Worm (Caenorhabditis elegans) whole organism, L4 larva: ENCODE results near the gene gbh-1.
A peak's percentile ranks its signal among the peaks of the same experiment; 100 is the strongest.

Source experiments
- F10B5.3 ChIP-seq: sonication (generic microtip); optimal IDR thresholded peaks from 2 replicates; lab custom pipeline; 2016; ENCODE audit warnings: mild to moderate bottlenecking, missing genetic modification characterization, missing compliant biosample characterization
- Y48G9A.11 ChIP-seq: fragments of 200-800 bp; sonication (Bioruptor generic); IDR thresholded peaks from 2 replicates; pipeline ENCODE4 v1.3.6; 2022; ENCODE audit warnings: missing genetic modification reagents, missing genetic modification characterization, missing compliant biosample characterization
- ama-1 ChIP-seq: fragments of 150-350 bp; optimal IDR thresholded peaks from 2 replicates; lab custom pipeline; 2014; ENCODE audit warnings: inconsistent platforms, mixed read lengths
- pqm-1 ChIP-seq: sonication (generic microtip); optimal IDR thresholded peaks from 2 replicates; lab custom pipeline; 2017; ENCODE audit warnings: missing biosample characterization, missing genetic modification characterization
- spr-1 ChIP-seq: sonication (generic microtip); optimal IDR thresholded peaks from 2 replicates; lab custom pipeline; 2016; ENCODE audit warnings: mild to moderate bottlenecking, missing genetic modification characterization, missing compliant biosample characterization
- unc-62 ChIP-seq, 3 experiments: fragments of 150-350 bp in 1 of 3; sonication (generic microtip); optimal IDR thresholded peaks in 2 of 3; peaks in 1 of 3; 1 replicate in 1 of 3; 2 replicates in 2 of 3; lab custom pipeline; 2014 to 2017; ENCODE audit warnings: missing biosample characterization in 3 of 3, missing genetic modification characterization in 3 of 3, missing genetic modification reagents in 3 of 3, missing genotype in 1 of 3

- TF ChIP-seq unc-62 (GFP tag; optimal IDR thresholded peaks at IDR 0.05 in 1 of 2; lab: Kevin White, UChicago), result peak in 1 of 2 experiments; percentile 48
- no peak for TF ChIP-seq unc-62 (tag; optimal IDR thresholded peaks at IDR 0.05; lab: Kevin White, UChicago)
- no peak for TF ChIP-seq pqm-1
- no peak for TF ChIP-seq spr-1 (tag; lab: Kevin White, UChicago)
- TF ChIP-seq Y48G9A.11 (GFP tag; lab: Robert Waterston, UW), result no peak
- no peak for TF ChIP-seq F10B5.3 (tag; lab: Kevin White, UChicago)
- TF ChIP-seq ama-1, result no peak
Measured at ce11 chrII:10731552-10731951, 37.9 kb upstream of the gbh-1 start, which contains the start of gene glb-12.
